Worm (Caenorhabditis elegans) whole organism, L4 larva: ENCODE data around the gene lipl-2.

ENCODE experiments used
- F44E2.7 ChIP-seq: fragments of 200-800 bp; sonication (Bioruptor generic); IDR thresholded peaks from 2 replicates; pipeline ENCODE4 v2.1.2; 2022; ENCODE audit warnings: missing genetic modification characterization, missing compliant biosample characterization
- R02D3.7 ChIP-seq: fragments of 150-350 bp; sonication (generic microtip); optimal IDR thresholded peaks from 3 replicates; lab custom pipeline; 2014; ENCODE audit warnings: missing biosample characterization, missing genetic modification characterization
- Y48G9A.11 ChIP-seq: fragments of 200-800 bp; sonication (Bioruptor generic); IDR thresholded peaks from 2 replicates; pipeline ENCODE4 v1.3.6; 2022; ENCODE audit warnings: missing genetic modification reagents, missing genetic modification characterization, missing compliant biosample characterization
- ZK337.2 ChIP-seq: fragments of 200-800 bp; sonication (Bioruptor generic); IDR thresholded peaks from 2 replicates; pipeline ENCODE4 v1.3.6; 2022; ENCODE audit warnings: missing genetic modification reagents, missing genetic modification characterization, missing compliant biosample characterization
- ceh-28 ChIP-seq: fragments of 150-350 bp; optimal IDR thresholded peaks from 2 replicates; lab custom pipeline; 2014; ENCODE audit warnings: missing biosample characterization, missing genetic modification reagents, missing genetic modification characterization
- ceh-62 ChIP-seq: sonication (generic microtip); optimal IDR thresholded peaks from 2 replicates; lab custom pipeline; 2017; ENCODE audit warnings: missing biosample characterization, missing genetic modification characterization
- ces-1 ChIP-seq: fragments of 150-350 bp; sonication (generic microtip); optimal IDR thresholded peaks from 4 replicates; lab custom pipeline; 2014; ENCODE audit warnings: missing biosample characterization, missing genetic modification reagents, missing genetic modification characterization
- cey-2 ChIP-seq: sonication (generic microtip); optimal IDR thresholded peaks from 3 replicates; lab custom pipeline; 2017; ENCODE audit warnings: missing genetic modification characterization, mild to moderate bottlenecking, missing compliant biosample characterization, antibody characterized with exemption, borderline replicate concordance; ENCODE audit not compliant: insufficient read depth
- daf-12 ChIP-seq: fragments of 150-350 bp; optimal IDR thresholded peaks from 2 replicates; lab custom pipeline; 2014; ENCODE audit warnings: missing biosample characterization, missing genetic modification reagents, missing genetic modification characterization
- dmd-8 ChIP-seq: fragments of 200-800 bp; sonication (Bioruptor generic); IDR thresholded peaks from 2 replicates; pipeline ENCODE4 v1.3.6; 2022; ENCODE audit warnings: missing genetic modification characterization, missing compliant biosample characterization
- dmd-9 ChIP-seq: fragments of 200-800 bp; sonication (Bioruptor generic); IDR thresholded peaks from 2 replicates; pipeline ENCODE4 v1.3.6; 2022; ENCODE audit warnings: missing genetic modification reagents, missing genetic modification characterization, missing compliant biosample characterization
- dpl-1 ChIP-seq: fragments of 150-350 bp; optimal IDR thresholded peaks from 2 replicates; lab custom pipeline; 2014; ENCODE audit warnings: missing biosample characterization, missing genetic modification reagents, missing genetic modification characterization
- duxl-1 ChIP-seq: sonication (generic microtip); optimal IDR thresholded peaks from 2 replicates; lab custom pipeline; 2016; ENCODE audit warnings: mild to moderate bottlenecking, missing genetic modification characterization, moderate library complexity, missing compliant biosample characterization; ENCODE audit not compliant: poor library complexity
- dve-1 ChIP-seq: sonication (generic microtip); optimal IDR thresholded peaks from 2 replicates; lab custom pipeline; 2017; ENCODE audit warnings: antibody characterized with exemption, mild to moderate bottlenecking, missing genetic modification characterization, missing compliant biosample characterization; ENCODE audit not compliant: insufficient read depth
- hlh-11 ChIP-seq: fragments of 200-800 bp; sonication (Bioruptor generic); optimal IDR thresholded peaks from 2 replicates; lab custom pipeline; 2018; ENCODE audit warnings: mild to moderate bottlenecking, missing genetic modification characterization, missing compliant biosample characterization
- hmg-1.1 ChIP-seq: fragments of 200-800 bp; sonication (Bioruptor generic); IDR thresholded peaks from 2 replicates; pipeline ENCODE4 v1.3.6; 2022; ENCODE audit warnings: missing genetic modification reagents, missing genetic modification characterization, missing compliant biosample characterization
- lin-13 ChIP-seq: fragments of 150-350 bp; optimal IDR thresholded peaks from 2 replicates; lab custom pipeline; 2014; ENCODE audit warnings: missing biosample characterization, missing genetic modification reagents, missing genetic modification characterization
- madf-9 ChIP-seq: fragments of 200-800 bp; sonication (Bioruptor generic); conservative IDR thresholded peaks from 2 replicates; pipeline ENCODE4 v1.3.6; 2022; ENCODE audit warnings: missing genetic modification reagents, missing genetic modification characterization, missing compliant biosample characterization
- mdt-29 ChIP-seq: fragments of 200-800 bp; sonication (Bioruptor generic); IDR thresholded peaks from 2 replicates; pipeline ENCODE4 v1.3.6; 2022; ENCODE audit warnings: missing genetic modification reagents, missing genetic modification characterization, missing compliant biosample characterization
- mxl-3 ChIP-seq: fragments of 200-800 bp; sonication (Bioruptor generic); optimal IDR thresholded peaks from 2 replicates; lab custom pipeline; 2018; ENCODE audit warnings: mild to moderate bottlenecking, missing genetic modification characterization, missing compliant biosample characterization
- nhr-10 ChIP-seq: fragments of 150-350 bp; optimal IDR thresholded peaks from 2 replicates; lab custom pipeline; 2014; ENCODE audit warnings: missing biosample characterization, missing genetic modification characterization
- nhr-11 ChIP-seq: fragments of 150-350 bp; optimal IDR thresholded peaks from 2 replicates; lab custom pipeline; 2014; ENCODE audit warnings: missing biosample characterization, missing genetic modification characterization
- nhr-6 ChIP-seq: fragments of 150-350 bp; optimal IDR thresholded peaks from 2 replicates; lab custom pipeline; 2014; ENCODE audit warnings: missing biosample characterization, missing genetic modification characterization
- saeg-2 ChIP-seq: fragments of 200-800 bp; sonication (Bioruptor generic); IDR thresholded peaks from 2 replicates; pipeline ENCODE4 v1.3.6; 2022; ENCODE audit warnings: missing genetic modification reagents, missing genetic modification characterization, missing compliant biosample characterization
- sdz-12 ChIP-seq: fragments of 200-800 bp; sonication (Bioruptor generic); optimal IDR thresholded peaks from 2 replicates; lab custom pipeline; 2018; ENCODE audit warnings: mild to moderate bottlenecking, missing genetic modification characterization, missing compliant biosample characterization
- snpc-4 ChIP-seq: fragments of 150-350 bp; optimal IDR thresholded peaks from 2 replicates; lab custom pipeline; 2014; ENCODE audit warnings: missing biosample characterization, missing genetic modification characterization
- spr-1 ChIP-seq: sonication (generic microtip); optimal IDR thresholded peaks from 2 replicates; lab custom pipeline; 2016; ENCODE audit warnings: mild to moderate bottlenecking, missing genetic modification characterization, missing compliant biosample characterization
- spr-3 ChIP-seq: fragments of 200-800 bp; sonication (Bioruptor generic); optimal IDR thresholded peaks from 2 replicates; lab custom pipeline; 2018; ENCODE audit warnings: mild to moderate bottlenecking, missing genetic modification characterization, missing compliant biosample characterization
- tag-97 ChIP-seq: fragments of 200-800 bp; sonication (Bioruptor generic); IDR thresholded peaks from 2 replicates; pipeline ENCODE4 v1.3.6; 2022; ENCODE audit warnings: missing genetic modification characterization, missing compliant biosample characterization
- unc-130 ChIP-seq: sonication (generic microtip); optimal IDR thresholded peaks from 2 replicates; lab custom pipeline; 2016; ENCODE audit warnings: missing genetic modification reagents, missing genetic modification characterization, missing compliant biosample characterization
- zfp-2 ChIP-seq: sonication (generic microtip); optimal IDR thresholded peaks from 2 replicates; lab custom pipeline; 2016; ENCODE audit warnings: mild to moderate bottlenecking, missing genetic modification characterization, missing compliant biosample characterization
- zfp-3 ChIP-seq: fragments of 200-800 bp; sonication (Bioruptor generic); conservative IDR thresholded peaks from 2 replicates; pipeline ENCODE4 v1.3.6; 2022; ENCODE audit warnings: missing genetic modification reagents, missing genetic modification characterization, missing compliant biosample characterization
- ztf-11 ChIP-seq: fragments of 150-350 bp; optimal IDR thresholded peaks from 2 replicates; lab custom pipeline; 2014; ENCODE audit warnings: missing biosample characterization, missing genetic modification characterization

lipl-2 gene

DNA sequence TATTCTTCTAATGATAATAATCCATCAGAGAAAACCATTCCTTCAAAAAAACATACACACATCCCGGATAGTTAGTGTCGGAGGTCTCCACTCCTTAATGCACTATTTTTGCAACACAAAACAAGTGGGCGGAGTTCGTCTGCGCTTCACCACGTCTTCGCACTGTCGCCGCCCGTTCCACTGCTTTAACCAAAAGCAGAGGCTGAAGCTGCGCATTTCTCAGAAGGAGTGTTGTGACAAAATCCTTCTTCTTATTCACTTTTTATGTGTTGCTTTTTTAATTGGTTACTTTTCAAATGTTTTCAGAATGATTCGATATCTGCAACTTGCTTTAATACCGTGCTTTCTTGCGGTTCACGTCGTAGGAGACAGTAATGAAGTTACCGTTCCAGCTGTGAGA, 46.4 kb upstream of the lipl-2 start, which contains the start of gene F58E6.13:
Gene F58E6.13 (plus strand): TSS at position 301 of the 400 bp plus-strand sequence.
- TF ChIP-seq madf-9 (GFP tag; lab: Robert Waterston, UW), result no peak

DNA sequence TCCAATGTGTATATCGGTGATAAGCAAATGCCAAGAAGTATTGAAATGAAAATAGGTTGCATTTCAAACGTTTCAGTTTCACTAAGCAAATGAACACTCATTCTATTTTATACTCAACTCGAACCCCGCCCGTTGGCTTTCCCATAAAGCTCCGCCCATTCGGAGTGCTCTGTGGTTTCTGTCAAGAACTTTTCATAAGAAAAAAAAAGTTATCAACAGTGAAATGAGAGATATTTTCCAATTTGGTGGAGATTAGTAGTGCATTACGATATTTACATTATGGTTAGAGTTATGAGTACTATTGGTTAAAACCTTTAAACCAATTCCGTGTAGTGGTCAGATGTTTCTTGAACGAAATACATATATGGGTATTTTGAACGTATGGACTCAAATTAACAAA, 41.1 kb upstream of the lipl-2 start, which contains the start of gene F58E6.4:
Gene F58E6.4 (minus strand): TSS at position 101 of the 400 bp plus-strand sequence.
- TF ChIP-seq lin-13 (no peak), mxl-3 (no peak), ZK337.2 (GFP tag; lab: Robert Waterston, UW) (no peak), tag-97 (GFP tag; lab: Robert Waterston, UW) (no peak), duxl-1 (no peak), nhr-6 (tag; lab: Kevin White, UChicago) (no peak), saeg-2 (GFP tag; lab: Robert Waterston, UW) (no peak), unc-130 (no peak), snpc-4 (tag; lab: Kevin White, UChicago) (no peak), hlh-11 (tag; lab: Kevin White, UChicago) (no peak), zfp-3 (GFP tag; lab: Robert Waterston, UW) (no peak), zfp-2 (tag; lab: Kevin White, UChicago) (no peak), Y48G9A.11 (GFP tag; lab: Robert Waterston, UW) (no peak), ztf-11 (tag; lab: Kevin White, UChicago) (no peak), nhr-11 (tag; lab: Kevin White, UChicago) (no peak), hmg-1.1 (GFP tag; lab: Robert Waterston, UW) (no peak)

DNA sequence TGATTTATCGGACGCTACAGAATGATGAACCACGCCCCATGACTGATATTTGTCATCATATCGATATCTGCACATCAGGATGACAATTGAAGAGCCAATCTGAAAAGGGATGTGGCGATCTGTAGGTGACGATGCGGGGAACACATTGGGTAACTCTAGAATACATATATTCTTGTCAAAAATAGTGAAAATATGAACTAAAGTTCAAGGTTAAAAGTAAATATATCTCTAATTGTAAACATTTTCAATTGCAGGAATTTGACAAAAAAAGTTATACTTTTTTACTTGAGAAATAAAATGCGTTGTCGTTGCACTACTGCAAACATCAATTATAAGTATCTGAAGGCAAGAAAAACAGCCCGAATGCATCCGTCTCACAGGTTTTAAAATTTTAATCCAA, 38.4 kb upstream of the lipl-2 start, which contains the start of gene F58E6.6:
Gene F58E6.6 (minus strand): TSS at position 101 of the 400 bp plus-strand sequence.
- no peak for TF ChIP-seq R02D3.7 (tag; lab: Kevin White, UChicago)
- TF ChIP-seq dpl-1, result no peak
- no peak for TF ChIP-seq ceh-28

DNA sequence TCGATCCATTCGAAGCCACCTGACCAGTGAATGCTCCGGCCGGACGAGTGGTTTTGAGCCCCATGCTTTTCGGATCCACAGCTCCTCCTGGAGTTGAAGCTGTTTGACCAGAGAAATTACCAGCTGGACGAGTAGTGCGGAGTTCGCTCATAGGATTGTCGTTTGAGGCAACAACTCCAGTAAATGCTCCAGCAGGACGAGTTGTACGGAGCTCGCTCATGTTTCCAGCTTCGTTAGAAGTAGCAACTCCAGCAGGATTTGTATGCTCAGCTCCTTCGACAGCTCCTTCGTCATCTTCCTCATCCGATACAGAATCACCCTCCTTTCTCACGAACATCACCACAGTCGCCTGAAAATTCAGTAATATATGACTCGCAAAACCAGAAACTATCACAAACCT, 37.8 kb upstream of the lipl-2 start:
- no peak for TF ChIP-seq cey-2 (tag; lab: Kevin White, UChicago)
- 0 out of 2 replicates have a peak, but pooled peaks have one; percentile 53 for TF ChIP-seq dmd-8
- TF ChIP-seq, all 104 proteins: peak for 1

DNA sequence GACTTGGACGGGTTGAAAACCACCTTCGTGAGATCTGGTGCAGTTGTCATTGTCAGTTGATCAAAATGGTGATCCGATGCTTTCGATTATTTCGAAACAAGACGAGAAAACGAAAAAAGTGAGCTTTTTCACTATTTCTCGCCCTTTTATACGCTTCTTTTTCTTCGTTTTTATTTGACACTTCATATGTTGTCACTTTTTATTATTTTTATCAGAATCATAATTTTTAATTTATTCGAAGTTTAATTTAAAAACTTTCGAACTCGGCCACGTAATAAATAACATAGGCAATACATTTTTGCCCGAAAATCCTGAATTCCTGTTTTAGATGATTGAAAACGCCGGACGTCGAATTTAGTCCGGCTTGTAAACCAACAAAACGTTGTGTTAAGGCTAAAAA, 36.9 kb upstream of the lipl-2 start, which contains the start of gene F58E6.5:
Gene F58E6.5 (minus strand): TSS at position 101 of the 400 bp plus-strand sequence.
- TF ChIP-seq dve-1 (tag; lab: Kevin White, UChicago), result no peak
- no peak for TF ChIP-seq cey-2 (tag; lab: Kevin White, UChicago)
- TF ChIP-seq ces-1, result no peak
- no peak for TF ChIP-seq spr-1
- no peak for TF ChIP-seq daf-12 (tag; lab: Kevin White, UChicago)
- no peak for TF ChIP-seq mdt-29 (GFP tag; lab: Robert Waterston, UW)
- TF ChIP-seq F44E2.7 (GFP tag; lab: Robert Waterston, UW), result no peak
- no peak for TF ChIP-seq dmd-8
- TF ChIP-seq dmd-9 (GFP tag; lab: Robert Waterston, UW), result no peak
- TF ChIP-seq spr-3 (GFP tag; lab: Kevin White, UChicago), result no peak
- TF ChIP-seq sdz-12, result no peak
- no peak for TF ChIP-seq ceh-62 (tag; lab: Kevin White, UChicago)

DNA sequence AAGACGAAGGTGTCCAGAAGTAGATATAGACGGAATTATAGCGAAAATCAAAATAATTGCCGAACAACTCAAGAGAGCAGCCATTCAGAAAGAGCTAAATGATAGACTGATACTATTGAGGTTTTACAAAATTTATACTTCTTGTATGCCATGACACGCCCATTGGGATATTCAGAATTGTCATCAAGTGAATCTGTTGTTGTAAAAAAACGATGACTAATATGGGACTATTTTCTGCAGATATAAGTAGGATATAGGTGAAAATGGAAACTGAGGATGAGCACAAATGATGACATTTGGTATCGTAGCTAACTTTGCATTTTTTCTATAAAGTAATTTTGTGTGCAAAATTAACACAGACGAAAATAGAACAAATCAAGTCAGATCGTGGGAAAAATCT, 35.6 kb upstream of the lipl-2 start, which contains the start of gene F58E6.8:
Gene F58E6.8 (minus strand): TSS at position 101 of the 400 bp plus-strand sequence.
- no peak for TF ChIP-seq nhr-10 (tag; lab: Kevin White, UChicago)
- TF ChIP-seq, all 104 proteins: peak for 0
